Fruit fly (Drosophila melanogaster) S2 (cell line): ENCODE data around the gene CG5969.

ENCODE experiments used
- CG8478 ChIP-seq: fragments of >200 bp; optimal IDR thresholded peaks from 2 replicates; lab custom pipeline; 2018
- CTCF ChIP-seq, 2 experiments: fragments of >200 bp; optimal IDR thresholded peaks; 2 replicates each; lab custom pipeline; 2018

DNA sequence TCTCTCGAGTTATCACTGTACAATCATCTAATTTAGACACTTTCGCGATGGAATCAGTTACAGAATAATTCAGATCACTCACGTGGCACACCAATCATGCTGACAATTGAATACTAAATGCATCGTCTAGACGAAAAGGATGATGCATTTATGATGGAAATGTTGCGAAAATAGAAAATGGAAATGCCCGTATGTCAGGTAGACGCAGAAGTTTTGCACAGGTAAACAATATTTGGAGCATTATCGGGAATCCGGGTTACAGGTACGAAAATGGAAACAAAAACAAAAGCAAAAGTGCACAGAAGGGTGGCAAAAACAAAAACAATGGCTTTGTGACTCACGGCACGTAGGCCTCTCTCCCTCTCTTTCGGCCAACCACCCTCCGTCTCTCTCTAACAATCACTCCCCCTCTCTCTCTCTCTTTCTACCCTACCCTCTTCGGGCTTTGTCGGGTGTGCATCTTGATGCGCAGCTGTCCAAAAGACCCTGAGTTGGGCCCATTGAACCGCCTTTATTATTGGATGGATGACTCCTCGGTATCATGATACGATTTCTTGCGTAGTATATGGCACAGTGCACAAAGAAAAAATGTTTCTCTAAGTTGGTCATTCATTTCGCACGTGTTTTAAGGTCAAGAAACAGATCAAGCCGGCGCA, 43.7 kb downstream of the CG5969 start:
- TF ChIP-seq CTCF (optimal IDR thresholded peaks at IDR 0.05; lab: Kevin White, UChicago) (no peak), CG8478 (no peak)
